Worm (Caenorhabditis elegans): Measurements from ENCODE around the gene spp-29.

The spp-29 gene

DNA sequence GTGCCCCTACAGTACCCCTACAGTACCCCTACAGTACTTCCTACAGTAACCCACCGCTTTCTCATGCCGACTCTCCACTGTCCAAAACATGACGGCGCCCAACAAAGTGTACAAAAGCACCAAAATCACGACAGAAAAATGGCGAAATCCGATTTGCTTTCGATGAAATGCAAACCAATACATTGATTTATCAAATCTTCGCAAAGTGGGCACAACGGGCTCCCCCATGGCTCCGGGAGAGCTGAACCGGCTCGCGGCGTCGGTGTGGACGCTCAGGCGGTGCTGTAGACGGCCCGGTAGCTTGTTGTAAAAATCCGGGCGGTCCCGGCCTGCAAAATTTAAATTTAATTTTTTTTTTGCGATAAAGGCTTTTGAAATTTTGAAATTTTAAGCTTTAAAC, 15.7 kb upstream of the spp-29 start:
- TF ChIP-seq egl-27 (tag; optimal IDR thresholded peaks at IDR 0.05) (no peak), tbx-2 (tag; optimal IDR thresholded peaks at IDR 0.05) (no peak), R02D3.7 (tag; optimal IDR thresholded peaks at IDR 0.05) (no peak), nhr-237 (tag; optimal IDR thresholded peaks at IDR 0.05) (no peak), nhr-67 (tag; optimal IDR thresholded peaks at IDR 0.05) (no peak), lin-15B (tag; optimal IDR thresholded peaks at IDR 0.05) (no peak), pqm-1 (tag; optimal IDR thresholded peaks at IDR 0.05) (no peak), pha-4 (tag; optimal IDR thresholded peaks at IDR 0.05) (no peak), hmg-11 (tag; optimal IDR thresholded peaks at IDR 0.05) (no peak), lin-39 (tag; optimal IDR thresholded peaks at IDR 0.05) (no peak), ztf-4 (tag; optimal IDR thresholded peaks at IDR 0.05) (no peak)

DNA sequence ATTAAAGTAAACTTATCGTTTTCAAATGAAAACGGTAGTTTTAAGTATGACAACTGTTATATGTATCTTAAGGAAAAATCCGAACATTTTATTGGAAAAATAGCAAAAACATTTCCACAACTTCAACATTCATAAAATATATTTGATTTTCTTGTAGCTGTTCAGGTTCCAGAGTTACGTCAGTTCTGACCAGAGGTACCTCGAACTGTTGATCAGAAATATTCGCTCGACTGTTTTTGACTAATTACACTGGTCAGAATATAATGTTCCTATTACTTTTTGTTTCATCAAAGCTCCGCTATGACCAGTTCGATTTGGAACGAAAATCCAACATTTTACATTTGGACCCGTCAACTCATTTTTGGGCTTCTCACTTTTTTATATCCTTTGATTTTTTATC, 10.4 kb upstream of the spp-29 start, which contains the start of gene srh-31:
TSS of gene srh-31 (plus strand) at position 301 of the 400 bp plus-strand sequence.
- no peak for TF ChIP-seq lin-15B (tag; optimal IDR thresholded peaks at IDR 0.05)
- no peak for TF ChIP-seq eor-1 (tag; optimal IDR thresholded peaks at IDR 0.05)
- no peak for TF ChIP-seq ceh-16 (tag; optimal IDR thresholded peaks at IDR 0.05)
- TF ChIP-seq zag-1 (tag; optimal IDR thresholded peaks at IDR 0.05) = no peak
- no peak for TF ChIP-seq nhr-67 (tag; optimal IDR thresholded peaks at IDR 0.05)
- no peak for TF ChIP-seq mml-1 (tag; optimal IDR thresholded peaks at IDR 0.05)
- no peak for TF ChIP-seq elt-2 (tag; optimal IDR thresholded peaks at IDR 0.05)
- TF ChIP-seq elt-3 (tag; optimal IDR thresholded peaks at IDR 0.05) = no peak
- no peak for TF ChIP-seq egl-27 (tag; optimal IDR thresholded peaks at IDR 0.05)

DNA sequence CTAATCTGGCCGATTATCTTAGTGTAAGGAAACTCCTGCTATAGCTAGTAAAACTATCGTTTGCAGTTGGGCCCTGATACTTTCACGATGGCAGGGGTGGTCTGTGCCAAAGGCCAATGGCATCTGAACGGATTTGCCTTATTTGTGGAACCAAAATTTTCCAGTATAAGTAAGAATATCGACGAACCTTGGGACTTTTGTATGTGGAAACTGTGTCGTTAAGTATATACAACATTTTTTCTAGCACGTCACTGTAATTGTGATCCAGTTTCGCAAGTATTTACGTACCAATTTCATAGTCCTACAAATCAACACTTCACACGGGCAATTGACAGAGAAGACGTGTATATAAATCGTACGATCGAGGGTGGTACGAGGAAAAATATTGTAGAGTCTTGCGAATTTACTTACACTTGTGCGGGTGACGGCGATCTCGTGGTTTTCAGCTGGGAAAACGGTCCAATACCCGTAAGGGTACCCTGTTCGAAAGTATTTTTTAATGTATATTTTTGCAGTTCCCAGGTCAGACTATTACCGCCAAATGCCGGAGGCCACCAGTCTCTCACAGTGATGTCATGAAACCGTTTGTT, 9.7 kb upstream of the spp-29 start:
- no peak for TF ChIP-seq ceh-9 (tag; optimal IDR thresholded peaks at IDR 0.05)
- TF ChIP-seq jun-1 (tag; optimal IDR thresholded peaks at IDR 0.05) = no peak
- no peak for TF ChIP-seq fos-1 (tag; optimal IDR thresholded peaks at IDR 0.05)
- no peak for TF ChIP-seq nhr-23 (tag; optimal IDR thresholded peaks at IDR 0.05)
- TF ChIP-seq skn-1 (tag; optimal IDR thresholded peaks at IDR 0.05) = no peak
- TF ChIP-seq mdl-1 (tag; optimal IDR thresholded peaks at IDR 0.05) = no peak
- no peak for TF ChIP-seq unc-39 (tag; optimal IDR thresholded peaks at IDR 0.05)
- no peak for TF ChIP-seq egl-27 (tag; optimal IDR thresholded peaks at IDR 0.05)
- no peak for TF ChIP-seq fkh-2 (tag; optimal IDR thresholded peaks at IDR 0.05)
- no peak for TF ChIP-seq ztf-11 (tag; optimal IDR thresholded peaks at IDR 0.05)
- no peak for TF ChIP-seq mml-1 (tag; optimal IDR thresholded peaks at IDR 0.05)
- no peak for TF ChIP-seq lsy-12 (tag; optimal IDR thresholded peaks at IDR 0.05)
- no peak for TF ChIP-seq pqm-1 (tag; optimal IDR thresholded peaks at IDR 0.05)
- no peak for TF ChIP-seq ztf-4 (tag; optimal IDR thresholded peaks at IDR 0.05)
- TF ChIP-seq nhr-11 (tag; optimal IDR thresholded peaks at IDR 0.05) = no peak

DNA sequence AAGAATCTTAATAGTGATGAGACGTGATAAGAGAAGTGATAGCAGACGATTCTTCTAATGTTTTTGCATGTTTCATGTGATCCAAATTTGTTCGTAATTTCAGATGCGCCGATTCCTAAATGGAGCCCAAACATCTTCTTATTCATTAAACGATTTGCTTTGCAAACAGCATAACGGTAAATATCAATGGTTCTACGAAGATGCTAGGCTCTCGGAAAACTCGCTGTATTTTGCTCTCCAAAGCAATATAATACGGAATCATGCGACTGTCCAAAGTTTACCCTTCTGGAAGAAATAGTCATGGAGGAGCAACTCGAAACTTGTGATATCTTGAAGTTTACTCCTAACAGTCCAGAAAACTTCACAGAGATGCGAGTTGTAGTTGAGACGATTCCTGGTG, 9.2 kb upstream of the spp-29 start, which contains the start of gene W06D12.6:
TSS of gene W06D12.6 (plus strand) at position 301 of the 400 bp plus-strand sequence.
- no peak for TF ChIP-seq pqm-1 (tag; optimal IDR thresholded peaks at IDR 0.05)
- TF ChIP-seq ceh-9 (tag; optimal IDR thresholded peaks at IDR 0.05) = no peak
- TF ChIP-seq nhr-43 (tag; optimal IDR thresholded peaks at IDR 0.05; ENCODE audit: poor library complexity, severe bottlenecking) = no peak
- no peak for TF ChIP-seq egl-27 (tag; optimal IDR thresholded peaks at IDR 0.05)
- no peak for TF ChIP-seq R02D3.7 (tag; optimal IDR thresholded peaks at IDR 0.05)
- no peak for TF ChIP-seq fkh-2 (tag; optimal IDR thresholded peaks at IDR 0.05)
- no peak for TF ChIP-seq ceh-16 (tag; optimal IDR thresholded peaks at IDR 0.05)
- TF ChIP-seq daf-12 (tag; optimal IDR thresholded peaks at IDR 0.05) = no peak
- no peak for TF ChIP-seq elt-1 (tag; optimal IDR thresholded peaks at IDR 0.05)
- TF ChIP-seq ceh-28 (tag; optimal IDR thresholded peaks at IDR 0.05) = no peak

DNA sequence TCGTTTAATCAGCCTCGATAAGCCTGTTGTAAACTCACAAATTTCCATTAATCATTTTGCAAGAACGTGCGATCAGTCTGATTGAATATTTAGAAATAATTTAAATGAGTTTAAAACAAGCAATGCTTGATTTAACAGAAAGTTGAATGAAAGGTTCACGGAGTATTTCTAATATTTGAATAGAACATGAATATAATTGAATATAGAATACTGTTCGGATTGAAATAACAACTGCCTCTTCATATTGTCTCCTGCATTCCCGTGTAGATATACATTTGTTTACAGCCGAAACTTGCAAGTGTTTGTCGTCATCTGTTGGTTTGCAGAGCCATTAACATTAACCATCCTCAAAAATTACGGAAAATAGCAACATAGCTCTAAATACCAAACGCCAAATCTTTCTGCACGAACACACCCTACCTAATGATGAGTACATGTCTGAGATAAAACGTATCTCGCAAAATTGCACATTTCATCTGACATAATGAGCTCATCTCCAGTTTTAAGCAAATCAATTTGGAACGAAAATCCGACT, 4.1 kb upstream of the spp-29 start, which contains the start of the genes Y26G10.5 and srh-32:
TSS of gene Y26G10.5 (minus strand) at position 101 of the 535 bp plus-strand sequence.
TSS of gene srh-32 (plus strand) at position 485 of the 535 bp plus-strand sequence.
- no peak for TF ChIP-seq nfya-1 (tag; optimal IDR thresholded peaks at IDR 0.05; ENCODE audit: insufficient read depth)
- no peak for TF ChIP-seq nhr-11 (tag; optimal IDR thresholded peaks at IDR 0.05)
- TF ChIP-seq pqm-1 (tag; optimal IDR thresholded peaks at IDR 0.05) = no peak
- TF ChIP-seq ceh-16 (tag; optimal IDR thresholded peaks at IDR 0.05) = no peak
- TF ChIP-seq lin-15B (tag; optimal IDR thresholded peaks at IDR 0.05) = no peak
- no peak for TF ChIP-seq nhr-12 (tag; optimal IDR thresholded peaks at IDR 0.05)
- TF ChIP-seq jun-1 (tag; optimal IDR thresholded peaks at IDR 0.05) = no peak
- TF ChIP-seq ama-1 (optimal IDR thresholded peaks at IDR 0.05) = no peak
- no peak for TF ChIP-seq ztf-11 (tag; optimal IDR thresholded peaks at IDR 0.05)
- no peak for TF ChIP-seq ceh-9 (tag; optimal IDR thresholded peaks at IDR 0.05)
- TF ChIP-seq skn-1 (tag; optimal IDR thresholded peaks at IDR 0.05) = no peak
- no peak for TF ChIP-seq aly-2 (tag; optimal IDR thresholded peaks at IDR 0.05)
- TF ChIP-seq nhr-28 (tag; optimal IDR thresholded peaks at IDR 0.05) = no peak
- TF ChIP-seq eor-1 (tag; optimal IDR thresholded peaks at IDR 0.05) = no peak
